Fruit fly (Drosophila melanogaster): ENCODE measurements around the gene cas.

Gene cas

DNA sequence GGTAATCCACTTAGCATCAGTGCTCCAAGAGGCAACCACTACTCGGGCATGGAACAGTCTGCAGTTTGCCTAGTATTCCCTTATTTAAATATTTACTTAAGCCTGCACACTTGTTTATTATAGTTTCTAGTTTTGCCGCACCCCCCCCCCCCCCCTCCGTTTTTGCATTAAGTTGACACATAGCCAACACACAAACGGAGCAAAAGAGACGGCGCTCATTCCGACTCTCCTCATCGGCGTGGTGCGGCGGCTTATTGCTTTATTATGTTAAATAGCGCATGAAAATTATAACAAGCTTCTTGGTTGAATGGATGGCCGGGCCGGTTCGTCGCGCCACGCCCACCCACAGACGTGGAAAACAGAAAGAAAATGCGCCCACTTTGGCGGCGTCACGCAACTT is 27.0 kb downstream of the cas start (continued):
- TF ChIP-seq CG17568 (GFP tag; optimal IDR thresholded peaks at IDR 0.05) (no peak), sim (GFP tag; IDR thresholded peaks at IDR 0.05) (no peak), HLHmδ (GFP tag; optimal IDR thresholded peaks at IDR 0.05) (no peak), ac (GFP tag; optimal IDR thresholded peaks at IDR 0.05) (no peak), crol (GFP tag; IDR thresholded peaks at IDR 0.05) (0 out of 2 replicates have a peak, but pooled peaks have one; percentile 20), vvl (GFP tag; IDR thresholded peaks at IDR 0.05) (peak; percentile 57), CG14860 (GFP tag; IDR thresholded peaks at IDR 0.05; ENCODE audit: partially characterized antibody) (0 out of 3 replicates have a peak, but pooled peaks have one; percentile 13), maf-S (GFP tag; optimal IDR thresholded peaks at IDR 0.05) (no peak), jing (GFP tag; optimal IDR thresholded peaks at IDR 0.05) (no peak), Aef1 (GFP tag; IDR thresholded peaks at IDR 0.05) (no peak), sens (GFP tag) (peak; percentile 11), CG6689 (GFP tag; IDR thresholded peaks at IDR 0.05) (no peak), sc (optimal IDR thresholded peaks at IDR 0.05) (no peak), sc (GFP tag; optimal IDR thresholded peaks at IDR 0.05) (no peak), slou (GFP tag; optimal IDR thresholded peaks at IDR 0.05) (no peak), CG9437 (GFP tag; optimal IDR thresholded peaks at IDR 0.05) (no peak), HLH3B (GFP tag; IDR thresholded peaks at IDR 0.05) (no peak), Ravus (GFP tag; IDR thresholded peaks at IDR 0.05) (no peak), ind (GFP tag; optimal IDR thresholded peaks at IDR 0.05) (no peak), ERR (GFP tag; optimal IDR thresholded peaks at IDR 0.05) (no peak), CG14667 (GFP tag; IDR thresholded peaks at IDR 0.05) (no peak), CG11695 (GFP tag; IDR thresholded peaks at IDR 0.05) (no peak), B-H1 (GFP tag; IDR thresholded peaks at IDR 0.05) (no peak), hbn (GFP tag; IDR thresholded peaks at IDR 0.05; ENCODE audit: partially characterized antibody) (no peak), abd-A (tag; optimal IDR thresholded peaks at IDR 0.05) (peak; percentile 82), tap (tag; optimal IDR thresholded peaks at IDR 0.05) (no peak), zfh2 (GFP tag; optimal IDR thresholded peaks at IDR 0.05) (no peak), CG5953 (GFP tag; IDR thresholded peaks at IDR 0.05) (no peak), CG11560 (tag; IDR thresholded peaks at IDR 0.05) (no peak), hkb (optimal IDR thresholded peaks at IDR 0.05) (no peak), hkb (GFP tag; IDR thresholded peaks at IDR 0.05) (no peak), CG12659 (GFP tag; optimal IDR thresholded peaks at IDR 0.05) (no peak), Six4 (GFP tag; optimal IDR thresholded peaks at IDR 0.05) (no peak), Hr51 (GFP tag; optimal IDR thresholded peaks at IDR 0.05) (no peak), CG1233 (GFP tag; optimal IDR thresholded peaks at IDR 0.05) (no peak), CG32767 (GFP tag; IDR thresholded peaks at IDR 0.05) (no peak)

- TF ChIP-seq CG2889 (GFP tag; IDR thresholded peaks at IDR 0.05) (0 out of 3 replicates have a peak, but pooled peaks have one; percentile 22), CG15601 (tag; optimal IDR thresholded peaks at IDR 0.05) (peak; percentile 31), tap (tag; optimal IDR thresholded peaks at IDR 0.05) (peak; percentile 39), HLH3B (GFP tag; IDR thresholded peaks at IDR 0.05) (peak; percentile 47; the same call in 1 of the 2 replicates), CG4360 (GFP tag; IDR thresholded peaks at IDR 0.05) (no peak), Abd-B (GFP tag; optimal IDR thresholded peaks at IDR 0.05) (peak; percentile 35), shn (GFP tag; optimal IDR thresholded peaks at IDR 0.05) (no peak), amos (GFP tag; IDR thresholded peaks at IDR 0.05; ENCODE audit: partially characterized antibody) (no peak), phol (tag; optimal IDR thresholded peaks at IDR 0.05) (peak; percentile 46), Ptx1 (GFP tag; IDR thresholded peaks at IDR 0.05) (peak; percentile 56), lola (GFP tag; optimal IDR thresholded peaks at IDR 0.05) (peak in 1 of 3 experiments; percentile 8), CG1024 (GFP tag; IDR thresholded peaks at IDR 0.05) (peak; percentile 20; the same call in 1 of the 2 replicates), HLH54F (GFP tag; optimal IDR thresholded peaks at IDR 0.05) (peak; percentile 57), CG2120 (GFP tag; optimal IDR thresholded peaks at IDR 0.05) (peak; percentile 73), cwo (GFP tag; optimal IDR thresholded peaks at IDR 0.05) (peak; percentile 61), ro (GFP tag; IDR thresholded peaks at IDR 0.05) (no peak), disco-r (GFP tag; optimal IDR thresholded peaks at IDR 0.05) (no peak), dm (GFP tag; optimal IDR thresholded peaks at IDR 0.05) (peak; percentile 16)
These were observed 30.4 kb downstream of the cas start for dm6 chr3R:5686049-5686757.

Data from whole organism, embryonic.